Worm (Caenorhabditis elegans) whole organism, L4/young adult: ENCODE results near the gene F26G1.9.

Experiments used
- dao-5 ChIP-seq: sonication (generic microtip); optimal IDR thresholded peaks from 2 replicates; lab custom pipeline; 2016; ENCODE audit warnings: missing genotype, missing genetic modification characterization, moderate library complexity, missing compliant biosample characterization
- him-1 ChIP-seq: sonication (generic microtip); optimal IDR thresholded peaks from 2 replicates; lab custom pipeline; 2016; ENCODE audit warnings: missing genotype, missing genetic modification reagents, missing genetic modification characterization, missing compliant biosample characterization

- TF ChIP-seq him-1 (no peak), dao-5 (tag; lab: Kevin White, UChicago) (no peak)
These were observed 26.7 kb upstream of the F26G1.9 start for ce11 chrII:4800524-4800923.
